Fruit fly (Drosophila melanogaster) whole organism, larva: Measurements from ENCODE around the gene CG12746.

Experiments used
- noc ChIP-seq: fragments of 200-800 bp; sonication (Bioruptor generic); optimal IDR thresholded peaks from 3 replicates; lab custom pipeline; 2019; ENCODE audit warnings: missing biosample characterization, mild to moderate bottlenecking, missing genetic modification characterization, moderate library complexity

CG12746 gene

dm6 chr3R:5564775-5565190 lies at the start of gene CG12746, which contains the start of gene CG14671:
Gene CG12746 (plus strand): TSS chr3R:5564865.
Gene CG14671 (minus strand): TSS chr3R:5564815.
- no peak for TF ChIP-seq noc (tag; lab: Kevin White, UChicago)

- TF ChIP-seq noc (tag; lab: Kevin White, UChicago), result no peak
These were observed 48.1 kb upstream of the CG12746 start for dm6 chr3R:5516582-5517001.

DNA sequence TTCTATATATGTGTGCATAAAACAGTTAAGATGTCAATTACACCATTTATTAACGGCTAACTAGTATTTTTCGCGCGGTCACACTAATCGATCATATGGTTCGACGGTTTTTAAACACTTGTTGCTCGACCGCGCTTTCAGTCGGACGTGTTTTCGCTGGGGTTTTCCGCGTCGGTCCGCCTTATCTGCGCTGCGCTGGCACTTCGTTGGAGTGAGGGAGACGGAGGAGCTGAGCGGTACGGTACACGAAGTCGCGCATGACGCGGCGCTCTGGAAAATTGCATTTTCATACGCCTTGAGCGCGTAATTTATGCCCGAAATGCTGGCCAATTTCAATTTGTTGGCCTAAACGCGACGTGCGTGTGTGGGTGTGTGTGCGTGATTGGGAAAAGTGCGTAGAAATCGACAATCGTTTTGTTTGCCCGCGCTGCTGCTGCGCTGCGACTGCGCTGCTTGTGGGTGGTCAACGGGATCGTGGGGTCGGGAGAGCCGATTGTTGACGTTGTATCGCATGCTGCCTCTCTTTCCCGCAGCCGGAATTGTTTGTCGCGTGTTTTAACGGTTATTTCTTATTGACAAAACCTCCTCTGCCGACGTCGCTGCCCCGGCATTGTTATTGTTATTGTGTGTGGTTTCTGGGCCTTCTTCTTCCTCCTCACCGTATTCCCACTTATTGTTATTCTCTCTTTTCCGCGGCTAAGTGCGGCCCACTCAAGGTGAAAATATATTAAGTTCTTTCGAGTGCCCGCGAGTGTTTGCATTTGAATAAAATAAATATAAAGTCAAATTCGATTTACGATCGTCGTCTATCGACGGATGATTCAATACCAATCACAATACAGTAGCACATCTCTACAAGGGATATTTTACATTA lies 47.4 kb upstream of the CG12746 start, which contains the start of gene Itpr:
Gene Itpr (plus strand): TSS at position 116 of the 874 bp plus-strand sequence.
- peak; percentile 61 for TF ChIP-seq noc (tag; lab: Kevin White, UChicago)

DNA sequence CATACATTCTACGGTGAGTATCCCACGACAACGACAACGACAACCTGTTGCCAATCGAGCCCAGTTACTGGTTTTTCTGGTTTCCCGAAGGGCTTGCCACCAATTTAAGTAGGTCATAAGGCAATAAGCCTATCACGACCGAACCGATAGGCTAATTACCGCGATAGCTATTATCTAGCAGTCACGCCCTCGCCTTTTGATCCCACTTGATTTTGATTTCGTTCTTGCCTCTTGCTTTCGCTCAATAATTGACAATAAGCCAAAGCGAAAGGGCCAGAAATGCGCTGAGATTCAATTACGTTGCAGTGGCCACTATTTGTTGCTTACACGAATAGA lies 46.8 kb upstream of the CG12746 start:
- TF ChIP-seq noc (tag; lab: Kevin White, UChicago), result no peak

DNA sequence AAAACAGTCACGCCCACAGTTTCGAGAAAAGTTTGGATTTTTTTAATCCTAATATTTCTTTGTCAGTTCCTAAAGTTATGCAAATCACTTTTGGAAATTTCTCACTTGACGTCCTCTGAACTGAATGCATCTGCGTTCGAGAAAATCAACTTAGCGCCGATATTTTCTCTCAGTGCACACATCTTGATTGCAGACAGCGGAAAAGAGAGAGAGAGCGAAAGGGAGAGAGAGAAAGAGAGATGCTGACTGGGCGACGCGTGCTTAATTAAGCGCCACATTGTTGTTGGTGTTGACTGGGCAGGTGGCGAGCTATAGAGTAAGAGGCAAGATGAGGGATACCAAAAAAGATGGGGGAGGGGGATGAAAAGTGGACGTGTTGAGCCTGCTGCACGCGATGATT lies 46.0 kb upstream of the CG12746 start:
- TF ChIP-seq noc (tag; lab: Kevin White, UChicago), result no peak

- no peak for TF ChIP-seq noc (tag; lab: Kevin White, UChicago)
These were observed 44.9 kb upstream of the CG12746 start for dm6 chr3R:5519789-5520188.

DNA sequence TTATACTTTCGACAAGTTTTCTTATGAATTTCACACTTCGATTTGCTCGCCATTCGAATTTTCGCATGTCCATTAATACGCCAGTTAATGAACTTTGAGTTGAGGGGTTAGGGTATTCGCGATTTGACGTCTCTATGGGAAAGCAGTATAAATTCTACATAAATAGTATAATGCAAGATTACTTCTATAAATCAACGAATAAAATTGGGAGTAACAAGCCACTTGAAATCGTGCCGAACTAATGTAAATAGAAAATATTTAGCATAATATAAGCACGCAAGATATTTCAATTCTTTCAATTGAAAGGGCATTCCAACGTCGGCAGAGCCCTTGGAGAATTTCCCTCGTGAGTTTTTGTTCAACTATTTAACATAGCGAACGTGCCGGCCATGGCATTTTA lies 44.1 kb upstream of the CG12746 start:
- no peak for TF ChIP-seq noc (tag; lab: Kevin White, UChicago)

DNA sequence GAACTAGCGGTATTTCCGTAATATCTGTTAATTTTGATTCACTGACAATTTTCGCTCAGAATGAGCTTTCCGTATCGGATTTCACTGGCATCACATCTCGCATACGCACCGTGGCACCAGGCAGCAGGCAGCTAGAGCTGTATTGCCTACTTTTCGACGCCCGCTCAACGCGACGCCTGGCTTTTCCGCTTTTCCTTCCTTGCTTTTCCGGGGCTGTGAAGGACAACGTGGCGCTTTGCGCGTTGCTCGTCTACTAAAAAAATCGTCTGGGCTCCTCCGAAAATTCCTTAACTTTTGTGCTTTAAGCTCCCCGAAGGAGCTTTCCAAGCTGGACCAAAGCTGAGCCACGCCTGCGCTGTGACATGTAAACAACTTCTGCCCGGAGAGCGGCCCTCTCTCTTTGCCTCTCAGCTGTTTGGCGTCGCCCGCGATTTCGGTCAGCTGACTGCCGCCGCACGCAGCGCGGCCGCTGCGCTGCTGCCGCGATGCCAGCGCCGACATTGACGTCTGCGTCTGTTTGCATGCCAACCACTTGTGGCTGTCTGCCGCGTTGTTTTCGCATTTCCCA lies 41.5 kb upstream of the CG12746 start, which contains the start of the genes CG43845 and Nmdar1:
Gene CG43845 (minus strand): TSS at position 51 of the 568 bp plus-strand sequence.
Gene Nmdar1 (minus strand): TSS at position 259 of the 568 bp plus-strand sequence.
- TF ChIP-seq noc (tag; lab: Kevin White, UChicago), result no peak

- no peak for TF ChIP-seq noc (tag; lab: Kevin White, UChicago)
These were observed 39.9 kb upstream of the CG12746 start for dm6 chr3R:5524804-5525203.

DNA sequence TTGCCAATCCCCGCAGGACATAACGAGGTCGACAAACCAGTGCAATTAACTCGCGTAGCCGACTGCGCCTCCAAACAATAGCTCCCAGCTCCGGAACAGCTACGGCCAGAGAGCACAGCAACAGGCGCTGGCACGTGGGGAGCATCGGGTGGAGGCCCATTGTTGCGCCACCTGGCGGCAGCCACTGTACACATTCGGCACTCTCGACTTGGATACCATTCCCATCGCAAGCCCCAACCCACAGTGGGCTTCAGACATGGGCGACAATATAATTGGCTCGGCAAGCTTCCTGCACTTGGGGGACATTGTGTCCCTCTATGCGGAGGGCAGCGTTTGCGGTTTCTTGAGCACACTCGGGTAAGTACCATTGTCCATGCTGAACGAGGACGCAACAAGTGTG lies 37.1 kb upstream of the CG12746 start:
- TF ChIP-seq noc (tag; lab: Kevin White, UChicago), result no peak

dm6 chr3R:5547464-5547943 lies 17.2 kb upstream of the CG12746 start, which contains the start of gene CG2519:
Gene CG2519 (minus strand): TSS chr3R:5547775.
- TF ChIP-seq noc (tag; lab: Kevin White, UChicago), result no peak

dm6 chr3R:5550452-5550851 lies 14.2 kb upstream of the CG12746 start:
- no peak for TF ChIP-seq noc (tag; lab: Kevin White, UChicago)

DNA sequence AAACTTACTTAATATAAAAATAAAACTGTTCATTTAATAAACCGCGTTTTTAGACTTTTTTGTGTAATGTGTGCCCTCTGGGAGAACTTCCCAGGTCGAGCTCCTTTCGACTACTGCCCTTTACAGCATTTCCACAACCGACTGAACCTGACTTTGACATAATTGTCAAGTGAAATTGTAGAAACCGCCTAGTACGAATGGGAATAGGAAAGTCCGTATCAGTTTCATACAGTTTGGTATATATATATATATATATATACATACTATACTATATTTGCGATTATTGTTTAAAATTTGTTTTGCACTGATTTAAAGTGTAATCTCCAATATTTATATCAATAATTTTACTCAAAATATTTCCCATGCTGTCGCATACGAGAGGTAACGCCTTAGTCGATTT lies 13.6 kb upstream of the CG12746 start, which contains the start of gene mia:
Gene mia (minus strand): TSS at position 101 of the 400 bp plus-strand sequence.
- TF ChIP-seq noc (tag; lab: Kevin White, UChicago), result no peak

DNA sequence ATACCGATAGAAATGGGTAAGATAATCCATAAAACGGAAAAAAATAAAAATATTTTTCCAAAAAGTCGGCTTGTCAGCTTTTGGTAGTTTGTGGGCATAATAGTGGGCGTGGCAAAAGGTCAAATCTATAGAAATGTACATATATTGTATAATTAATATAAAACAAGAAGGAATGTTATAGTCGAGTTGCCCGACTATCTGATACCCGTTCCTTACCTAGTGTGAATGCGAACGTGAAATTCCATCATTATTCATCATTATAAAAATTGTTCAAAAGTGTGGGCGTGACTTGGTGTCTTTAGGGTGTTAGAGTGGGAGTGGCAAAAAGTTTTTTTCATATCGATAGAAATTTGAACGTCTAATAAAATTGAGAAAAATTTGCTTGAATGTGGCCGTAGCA lies 13.1 kb upstream of the CG12746 start:
- TF ChIP-seq noc (tag; lab: Kevin White, UChicago), result no peak

- no peak for TF ChIP-seq noc (tag; lab: Kevin White, UChicago)
These were observed 10.6 kb upstream of the CG12746 start, which contains the start of gene Pcmt for dm6 chr3R:5554082-5554481. Gene Pcmt (minus strand): TSS chr3R:5554316.

- TF ChIP-seq noc (tag; lab: Kevin White, UChicago), result no peak
These were observed 9.8 kb upstream of the CG12746 start, which contains the start of gene Snm1 for dm6 chr3R:5554852-5555251. Gene Snm1 (plus strand): TSS chr3R:5555084.
